Worm (Caenorhabditis elegans) whole organism, late embryonic: ENCODE results near the gene C01G12.9.

Experiments used
- C38D4.7 ChIP-seq: fragments of 200-800 bp; sonication (Bioruptor generic); optimal IDR thresholded peaks from 2 replicates; lab custom pipeline; 2018; ENCODE audit warnings: mild to moderate bottlenecking, missing genetic modification characterization, moderate library complexity, missing compliant biosample characterization
- F13H6.1 ChIP-seq: sonication (generic microtip); optimal IDR thresholded peaks from 2 replicates; lab custom pipeline; 2016; ENCODE audit warnings: missing genetic modification characterization, missing compliant biosample characterization
- K02D7.2 ChIP-seq: sonication (generic microtip); optimal IDR thresholded peaks from 2 replicates; lab custom pipeline; 2017; ENCODE audit warnings: mild to moderate bottlenecking, missing genetic modification characterization, missing compliant biosample characterization
- K09A11.1 ChIP-seq: sonication (generic microtip); optimal IDR thresholded peaks from 2 replicates; lab custom pipeline; 2017; ENCODE audit warnings: antibody characterized with exemption, mild to moderate bottlenecking, missing genetic modification characterization, missing compliant biosample characterization; ENCODE audit not compliant: insufficient read depth
- T23F11.4 ChIP-seq: fragments of 200-800 bp; sonication (Bioruptor generic); optimal IDR thresholded peaks from 2 replicates; lab custom pipeline; 2018; ENCODE audit warnings: mild to moderate bottlenecking, missing genetic modification characterization, missing compliant biosample characterization
- Y22D7AL.16 ChIP-seq: sonication (generic microtip); optimal IDR thresholded peaks from 2 replicates; lab custom pipeline; 2016; ENCODE audit warnings: missing genetic modification characterization, missing compliant biosample characterization
- ceh-14 ChIP-seq: sonication (generic microtip); optimal IDR thresholded peaks from 2 replicates; lab custom pipeline; 2016; ENCODE audit warnings: missing genotype, missing genetic modification characterization, missing compliant biosample characterization
- ceh-18 ChIP-seq: sonication (generic microtip); optimal IDR thresholded peaks from 2 replicates; lab custom pipeline; 2016; ENCODE audit warnings: missing genetic modification characterization, missing compliant biosample characterization
- ceh-2 ChIP-seq: sonication (generic microtip); optimal IDR thresholded peaks from 2 replicates; lab custom pipeline; 2016; ENCODE audit warnings: missing genotype, missing genetic modification characterization, missing compliant biosample characterization
- ceh-22 ChIP-seq: sonication (generic microtip); optimal IDR thresholded peaks from 2 replicates; lab custom pipeline; 2017; ENCODE audit warnings: missing biosample characterization, missing genetic modification characterization
- ceh-30 ChIP-seq: fragments of 150-350 bp; optimal IDR thresholded peaks from 2 replicates; lab custom pipeline; 2014; ENCODE audit warnings: missing biosample characterization, missing genetic modification characterization
- ceh-31 ChIP-seq: sonication (generic microtip); optimal IDR thresholded peaks from 2 replicates; lab custom pipeline; 2016; ENCODE audit warnings: missing genetic modification characterization, missing compliant biosample characterization
- ceh-45 ChIP-seq: fragments of 200-800 bp; sonication (Bioruptor generic); IDR thresholded peaks from 2 replicates; pipeline ENCODE4 v1.3.6; 2022; ENCODE audit warnings: missing genetic modification reagents, missing genetic modification characterization, missing compliant biosample characterization
- ceh-6 ChIP-seq: fragments of 200-800 bp; sonication (Bioruptor generic); optimal IDR thresholded peaks from 2 replicates; lab custom pipeline; 2018; ENCODE audit warnings: mild to moderate bottlenecking, missing genetic modification characterization, missing compliant biosample characterization
- ceh-9 ChIP-seq: sonication (generic microtip); optimal IDR thresholded peaks from 2 replicates; lab custom pipeline; 2016; ENCODE audit warnings: mild to moderate bottlenecking, missing genetic modification characterization, inconsistent platforms, missing compliant biosample characterization
- che-1 ChIP-seq: sonication (generic microtip); optimal IDR thresholded peaks from 2 replicates; lab custom pipeline; 2016; ENCODE audit warnings: mild to moderate bottlenecking, missing genetic modification characterization, missing compliant biosample characterization
- dve-1 ChIP-seq: sonication (generic microtip); optimal IDR thresholded peaks from 2 replicates; lab custom pipeline; 2017; ENCODE audit warnings: antibody characterized with exemption, mild to moderate bottlenecking, missing genetic modification characterization, missing compliant biosample characterization
- elt-4 ChIP-seq: sonication (generic microtip); optimal IDR thresholded peaks from 2 replicates; lab custom pipeline; 2016; ENCODE audit warnings: missing genetic modification characterization, missing compliant biosample characterization
- eyg-1 ChIP-seq: sonication (generic microtip); optimal IDR thresholded peaks from 2 replicates; lab custom pipeline; 2016; ENCODE audit warnings: missing genotype, missing genetic modification characterization, missing compliant biosample characterization
- fax-1 ChIP-seq: sonication (generic microtip); optimal IDR thresholded peaks from 2 replicates; lab custom pipeline; 2016; ENCODE audit warnings: missing genotype, missing genetic modification characterization, missing compliant biosample characterization
- hlh-13 ChIP-seq: fragments of 200-800 bp; sonication (Bioruptor generic); optimal IDR thresholded peaks from 2 replicates; lab custom pipeline; 2018; ENCODE audit warnings: mild to moderate bottlenecking, missing genetic modification characterization, missing compliant biosample characterization
- hlh-15 ChIP-seq: sonication (generic microtip); optimal IDR thresholded peaks from 2 replicates; lab custom pipeline; 2016; ENCODE audit warnings: missing genetic modification characterization, missing compliant biosample characterization
- hlh-30 ChIP-seq: sonication (generic microtip); optimal IDR thresholded peaks from 2 replicates; lab custom pipeline; 2017; ENCODE audit warnings: antibody characterized with exemption, missing genetic modification characterization, missing compliant biosample characterization; ENCODE audit not compliant: insufficient read depth
- hlh-8 ChIP-seq: sonication (generic microtip); optimal IDR thresholded peaks from 2 replicates; lab custom pipeline; 2016; ENCODE audit warnings: missing genotype, missing genetic modification characterization, missing compliant biosample characterization
- lim-6 ChIP-seq: sonication (generic microtip); optimal IDR thresholded peaks from 2 replicates; lab custom pipeline; 2016; ENCODE audit warnings: missing genetic modification characterization, missing compliant biosample characterization
- madf-2 ChIP-seq: sonication (generic microtip); optimal IDR thresholded peaks from 2 replicates; lab custom pipeline; 2017; ENCODE audit warnings: missing genetic modification characterization, missing compliant biosample characterization
- mec-3 ChIP-seq: sonication (generic microtip); optimal IDR thresholded peaks from 2 replicates; lab custom pipeline; 2016; ENCODE audit warnings: borderline replicate concordance, missing genetic modification characterization, missing compliant biosample characterization
- nhr-11 ChIP-seq: fragments of 150-350 bp; optimal IDR thresholded peaks from 2 replicates; lab custom pipeline; 2014; ENCODE audit warnings: missing biosample characterization, missing genetic modification characterization
- nhr-232 ChIP-seq: sonication (generic microtip); optimal IDR thresholded peaks from 2 replicates; lab custom pipeline; 2016; ENCODE audit warnings: missing genetic modification characterization, missing compliant biosample characterization
- odd-2 ChIP-seq: sonication (generic microtip); optimal IDR thresholded peaks from 2 replicates; lab custom pipeline; 2017; ENCODE audit warnings: antibody characterized with exemption, mild to moderate bottlenecking, missing genetic modification characterization, missing compliant biosample characterization
- pax-1 ChIP-seq: fragments of 150-350 bp; optimal IDR thresholded peaks from 2 replicates; lab custom pipeline; 2014; ENCODE audit warnings: missing biosample characterization, missing genetic modification characterization
- pqm-1 ChIP-seq: sonication (generic microtip); optimal IDR thresholded peaks from 2 replicates; lab custom pipeline; 2016; ENCODE audit warnings: missing genetic modification characterization, missing compliant biosample characterization
- pros-1 ChIP-seq: fragments of 150-350 bp; optimal IDR thresholded peaks from 2 replicates; lab custom pipeline; 2014; ENCODE audit warnings: missing biosample characterization, missing genetic modification reagents, missing genetic modification characterization
- rnt-1 ChIP-seq: sonication (generic microtip); optimal IDR thresholded peaks from 2 replicates; lab custom pipeline; 2016; ENCODE audit warnings: missing genetic modification characterization, missing compliant biosample characterization
- sdc-2 ChIP-seq: sonication (generic microtip); optimal IDR thresholded peaks from 2 replicates; lab custom pipeline; 2016; ENCODE audit warnings: missing genotype, missing genetic modification characterization, missing compliant biosample characterization
- ttx-3 ChIP-seq: sonication (generic microtip); optimal IDR thresholded peaks from 2 replicates; lab custom pipeline; 2016; ENCODE audit warnings: missing genetic modification reagents, missing genetic modification characterization, missing compliant biosample characterization

C01G12.9 gene

DNA sequence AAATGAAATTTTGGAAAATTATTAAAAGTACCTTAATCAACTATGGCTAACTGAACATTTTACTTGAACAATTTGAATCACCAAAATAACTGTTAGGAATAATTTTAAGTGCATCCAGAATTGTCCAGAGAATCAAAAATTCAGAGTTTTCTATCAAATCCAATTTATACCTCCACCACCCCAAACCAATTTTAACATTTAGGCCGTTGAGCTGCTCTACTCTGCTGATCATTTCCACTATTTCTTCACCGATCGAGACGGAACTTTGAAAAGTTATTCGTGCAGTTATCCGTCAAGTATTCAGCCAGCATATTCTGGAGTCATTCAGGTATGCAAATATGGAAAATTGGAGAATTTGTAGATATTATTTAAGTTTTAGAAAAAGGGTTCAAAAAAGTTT, 29.7 kb downstream of the C01G12.9 start:
- no peak for TF ChIP-seq K02D7.2 (tag; lab: Kevin White, UChicago)
- TF ChIP-seq F13H6.1 (tag; lab: Kevin White, UChicago) = no peak
- TF ChIP-seq ceh-18 = no peak
- no peak for TF ChIP-seq pqm-1
- no peak for TF ChIP-seq hlh-13
- no peak for TF ChIP-seq nhr-11
- no peak for TF ChIP-seq ttx-3
- TF ChIP-seq dve-1 (tag; lab: Kevin White, UChicago) = no peak
- TF ChIP-seq sdc-2 = no peak
- TF ChIP-seq Y22D7AL.16 (tag; lab: Kevin White, UChicago) = no peak
- TF ChIP-seq T23F11.4 (GFP tag; lab: Kevin White, UChicago) = no peak
- no peak for TF ChIP-seq nhr-232 (tag; lab: Kevin White, UChicago)
- TF ChIP-seq, all 69 proteins: peak for 0

DNA sequence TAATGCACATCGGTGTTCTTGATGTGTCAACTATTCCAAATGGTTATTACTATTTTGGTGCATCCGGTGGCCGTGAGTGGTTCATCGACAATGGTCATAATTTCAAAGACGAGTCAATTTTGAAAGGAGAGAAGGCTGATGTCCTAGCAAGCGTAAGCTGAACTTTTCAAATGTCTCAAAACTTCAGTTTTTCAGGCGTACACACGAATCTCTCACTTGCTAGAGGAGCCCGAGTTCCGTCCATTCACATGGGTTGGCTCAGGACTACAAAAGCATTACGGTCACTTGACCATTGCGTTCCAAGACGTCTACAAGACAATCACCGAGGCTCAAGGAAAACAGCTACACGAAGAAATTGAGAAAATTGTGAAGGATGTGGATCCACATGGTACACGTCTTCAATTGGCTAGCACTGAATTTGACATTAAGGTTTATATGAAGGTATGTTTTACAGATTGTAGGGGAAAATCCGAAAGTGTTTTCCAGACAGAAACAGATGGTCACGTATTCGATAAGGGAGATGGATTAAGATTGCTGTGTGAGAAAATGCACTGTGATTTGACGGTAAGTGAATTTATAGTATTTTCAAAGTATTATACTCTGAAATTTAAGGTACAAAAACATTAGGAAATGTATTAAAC, 30.6 kb downstream of the C01G12.9 start:
- TF ChIP-seq elt-4 (tag; lab: Kevin White, UChicago) = no peak
- TF ChIP-seq fax-1 (tag; lab: Kevin White, UChicago) = no peak
- TF ChIP-seq hlh-30 (tag; lab: Kevin White, UChicago) = no peak
- TF ChIP-seq madf-2 = no peak
- TF ChIP-seq K09A11.1 = no peak
- TF ChIP-seq pax-1 (tag; lab: Kevin White, UChicago) = no peak

DNA sequence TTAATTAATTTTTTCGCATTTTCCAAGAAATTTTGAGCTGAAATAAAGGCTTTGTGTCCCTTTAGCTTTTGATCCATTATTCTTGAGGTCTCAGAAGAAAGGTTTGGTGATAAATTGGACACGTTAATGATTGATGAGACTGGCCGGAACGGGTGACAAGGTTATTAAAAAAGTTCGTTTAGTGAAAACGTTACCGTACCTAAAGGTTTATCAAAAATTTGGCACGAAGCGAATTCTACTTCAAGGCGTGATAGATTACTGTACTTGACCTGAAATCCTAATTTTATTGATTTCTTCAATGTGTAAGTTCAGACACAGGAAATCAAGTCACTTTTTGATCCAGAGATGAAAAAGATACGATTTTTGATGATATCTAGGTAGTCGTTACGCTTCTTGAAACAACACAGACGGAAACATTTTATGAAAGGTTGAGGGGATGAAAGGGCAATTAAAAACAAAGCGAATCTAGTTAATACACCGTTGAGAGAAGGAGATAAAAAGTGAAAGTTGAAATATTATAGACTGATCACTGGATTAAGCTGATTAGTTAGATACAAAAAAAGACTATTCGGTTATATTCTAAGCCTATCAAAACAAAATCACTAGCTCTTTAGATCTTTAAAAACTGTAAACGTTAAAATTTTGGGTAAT, 31.8 kb downstream of the C01G12.9 start:
- TF ChIP-seq che-1 (tag; lab: Kevin White, UChicago) (no peak), eyg-1 (tag; lab: Kevin White, UChicago) (no peak), ceh-31 (no peak), ceh-45 (GFP tag; lab: Robert Waterston, UW) (no peak), F13H6.1 (tag; lab: Kevin White, UChicago) (no peak)

DNA sequence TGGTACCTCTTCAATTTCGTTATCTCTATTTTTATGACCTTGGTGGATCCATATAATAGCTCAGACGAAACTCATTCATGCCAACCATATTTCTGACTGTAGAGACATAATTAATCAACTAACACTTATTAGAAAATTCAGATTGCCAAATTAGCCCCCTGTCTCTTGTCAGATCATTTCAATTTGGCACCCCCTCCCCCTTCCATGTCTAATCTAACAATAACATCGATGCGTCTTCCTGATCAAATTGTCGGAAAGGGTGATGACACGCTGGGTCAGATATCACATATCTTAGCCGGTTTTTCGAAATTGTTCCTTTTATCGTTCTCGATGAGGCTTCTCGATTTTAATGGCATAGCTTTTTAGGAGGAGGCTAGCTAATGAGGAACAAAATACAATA, 32.5 kb downstream of the C01G12.9 start:
- TF ChIP-seq pax-1 (tag; lab: Kevin White, UChicago) (no peak), ttx-3 (no peak), mec-3 (no peak), fax-1 (tag; lab: Kevin White, UChicago) (no peak), rnt-1 (tag; lab: Kevin White, UChicago) (no peak), lim-6 (tag; lab: Kevin White, UChicago) (no peak), ceh-2 (tag; lab: Kevin White, UChicago) (no peak), ceh-30 (tag; lab: Kevin White, UChicago) (no peak), ceh-6 (GFP tag; lab: Kevin White, UChicago) (no peak), ceh-22 (tag; lab: Kevin White, UChicago) (no peak), hlh-8 (no peak), odd-2 (tag; lab: Kevin White, UChicago) (no peak), ceh-14 (tag; lab: Kevin White, UChicago) (no peak), pros-1 (tag; lab: Kevin White, UChicago) (no peak), C38D4.7 (no peak), ceh-45 (GFP tag; lab: Robert Waterston, UW) (no peak), hlh-15 (tag; lab: Kevin White, UChicago) (no peak)

DNA sequence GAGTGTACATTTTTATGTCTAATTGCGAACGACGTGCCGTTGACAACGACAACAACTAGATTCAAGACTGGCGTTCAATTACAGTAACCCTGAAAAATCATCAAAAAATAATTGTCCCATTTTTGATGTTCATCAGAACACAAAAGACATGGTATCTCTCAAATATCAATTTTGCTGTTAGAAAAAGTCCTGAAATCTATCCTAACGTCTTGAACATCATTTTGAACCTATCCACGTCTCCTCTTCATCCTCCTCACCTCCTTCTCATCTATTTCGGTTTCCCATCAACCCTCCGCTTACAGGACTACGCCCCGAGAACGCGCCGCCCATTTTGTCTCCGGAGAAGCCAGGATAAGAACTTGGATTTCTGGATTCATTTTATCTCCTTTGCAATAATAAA, 36.9 kb downstream of the C01G12.9 start, which contains the start of gene mltn-9:
TSS of gene mltn-9 (plus strand) at position 301 of the 400 bp plus-strand sequence.
- TF ChIP-seq ceh-9 (no peak), F13H6.1 (tag; lab: Kevin White, UChicago) (no peak), eyg-1 (tag; lab: Kevin White, UChicago) (no peak)
- TF ChIP-seq, all 69 proteins: peak for 0
